Fruit fly (Drosophila melanogaster): ENCODE data around the gene Blos4.
A peak's percentile ranks its signal among the peaks of the same experiment; 100 is the strongest.

The Blos4 gene

dm6 chr3L:10913214-10913613 lies 34.3 kb downstream of the Blos4 start (continued):
- TF ChIP-seq Rel (GFP tag; optimal IDR thresholded peaks at IDR 0.05) (no peak), Rel (tag; optimal IDR thresholded peaks at IDR 0.05) (no peak), lola (GFP tag; optimal IDR thresholded peaks at IDR 0.05) (no peak), HLH106 (tag; optimal IDR thresholded peaks at IDR 0.05) (peak; percentile 49), OdsH (GFP tag; optimal IDR thresholded peaks at IDR 0.05) (peak; percentile 24), sage (GFP tag; optimal IDR thresholded peaks at IDR 0.05) (no peak)

dm6 chr3L:10917263-10917662 lies 38.4 kb downstream of the Blos4 start:
- TF ChIP-seq HLH106 (tag; optimal IDR thresholded peaks at IDR 0.05), result no peak
- TF ChIP-seq Mio (GFP tag; optimal IDR thresholded peaks at IDR 0.05), result no peak
- TF ChIP-seq dl (GFP tag; optimal IDR thresholded peaks at IDR 0.05; ENCODE audit: insufficient read depth in 1 of 2, partially characterized antibody in 2 of 2), result no peak
- TF ChIP-seq dmrt93B (GFP tag; optimal IDR thresholded peaks at IDR 0.05), result no peak
- no peak for TF ChIP-seq psq (GFP tag; optimal IDR thresholded peaks at IDR 0.05)
- TF ChIP-seq Dfd (GFP tag; optimal IDR thresholded peaks at IDR 0.05), result no peak
- TF ChIP-seq CG9705 (GFP tag; optimal IDR thresholded peaks at IDR 0.05), result no peak
- no peak for TF ChIP-seq Dif (GFP tag; optimal IDR thresholded peaks at IDR 0.05; ENCODE audit: partially characterized antibody)
- TF ChIP-seq sv (GFP tag; optimal IDR thresholded peaks at IDR 0.05), result no peak
- TF ChIP-seq dsf (GFP tag; optimal IDR thresholded peaks at IDR 0.05; ENCODE audit: borderline replicate concordance), result no peak
- no peak for TF ChIP-seq OdsH (GFP tag; optimal IDR thresholded peaks at IDR 0.05)
- no peak for TF ChIP-seq foxo (GFP tag; optimal IDR thresholded peaks at IDR 0.05)
- TF ChIP-seq fru (GFP tag; optimal IDR thresholded peaks at IDR 0.05), result no peak
- no peak for TF ChIP-seq Myc (optimal IDR thresholded peaks at IDR 0.05)

dm6 chr3L:10918454-10918853 lies 39.6 kb downstream of the Blos4 start:
- TF ChIP-seq pan (optimal IDR thresholded peaks at IDR 0.05) (no peak), jim (GFP tag; optimal IDR thresholded peaks at IDR 0.05) (no peak), Hr78 (GFP tag; optimal IDR thresholded peaks at IDR 0.05) (no peak), CG9705 (GFP tag; optimal IDR thresholded peaks at IDR 0.05) (no peak), tai (GFP tag; optimal IDR thresholded peaks at IDR 0.05) (no peak), Vsx2 (GFP tag; optimal IDR thresholded peaks at IDR 0.05; ENCODE audit: partially characterized antibody) (no peak), OdsH (GFP tag; optimal IDR thresholded peaks at IDR 0.05) (no peak), fru (GFP tag; optimal IDR thresholded peaks at IDR 0.05) (no peak)

- TF ChIP-seq Rel (GFP tag; optimal IDR thresholded peaks at IDR 0.05) (no peak), Rel (tag; optimal IDR thresholded peaks at IDR 0.05) (no peak), foxo (GFP tag; optimal IDR thresholded peaks at IDR 0.05) (no peak), Hr78 (GFP tag; optimal IDR thresholded peaks at IDR 0.05) (no peak), dl (GFP tag; optimal IDR thresholded peaks at IDR 0.05; ENCODE audit: insufficient read depth in 1 of 2, partially characterized antibody in 2 of 2) (no peak), woc (GFP tag; optimal IDR thresholded peaks at IDR 0.05) (no peak), h (GFP tag; optimal IDR thresholded peaks at IDR 0.05) (no peak), sv (GFP tag; optimal IDR thresholded peaks at IDR 0.05) (no peak), lola (GFP tag; optimal IDR thresholded peaks at IDR 0.05) (no peak), Dfd (GFP tag; optimal IDR thresholded peaks at IDR 0.05) (no peak), jim (GFP tag; optimal IDR thresholded peaks at IDR 0.05) (no peak), tai (GFP tag; optimal IDR thresholded peaks at IDR 0.05) (no peak)
Observed at dm6 chr3L:10922973-10923372, 44.1 kb downstream of the Blos4 start.

dm6 chr3L:10924683-10925082 lies 45.8 kb downstream of the Blos4 start:
- TF ChIP-seq dsf (GFP tag; optimal IDR thresholded peaks at IDR 0.05; ENCODE audit: borderline replicate concordance), result no peak
- TF ChIP-seq Mio (GFP tag; optimal IDR thresholded peaks at IDR 0.05), result no peak
- no peak for TF ChIP-seq sage (GFP tag; optimal IDR thresholded peaks at IDR 0.05)
- TF ChIP-seq usp (GFP tag; optimal IDR thresholded peaks at IDR 0.05), result no peak
- TF ChIP-seq Dif (GFP tag; optimal IDR thresholded peaks at IDR 0.05; ENCODE audit: partially characterized antibody), result no peak
- TF ChIP-seq foxo (GFP tag; optimal IDR thresholded peaks at IDR 0.05), result no peak
- TF ChIP-seq woc (GFP tag; optimal IDR thresholded peaks at IDR 0.05), result no peak
- TF ChIP-seq Hr83 (GFP tag; optimal IDR thresholded peaks at IDR 0.05; ENCODE audit: poor library complexity, severe bottlenecking), result no peak

dm6 chr3L:10927349-10927748 lies 48.5 kb downstream of the Blos4 start:
- TF ChIP-seq foxo (GFP tag; optimal IDR thresholded peaks at IDR 0.05) (peak in 1 of 2 experiments; percentile 18), woc (GFP tag; optimal IDR thresholded peaks at IDR 0.05) (peak; percentile 6), fru (GFP tag; optimal IDR thresholded peaks at IDR 0.05) (no peak), rgr (GFP tag; optimal IDR thresholded peaks at IDR 0.05) (no peak), sv (GFP tag; optimal IDR thresholded peaks at IDR 0.05) (no peak), Mio (GFP tag; optimal IDR thresholded peaks at IDR 0.05) (no peak), HLH106 (tag; optimal IDR thresholded peaks at IDR 0.05) (no peak), lola (GFP tag; optimal IDR thresholded peaks at IDR 0.05) (no peak), h (GFP tag; optimal IDR thresholded peaks at IDR 0.05) (no peak), psq (GFP tag; optimal IDR thresholded peaks at IDR 0.05) (peak; percentile 17), OdsH (GFP tag; optimal IDR thresholded peaks at IDR 0.05) (peak; percentile 24)
